Worm (Caenorhabditis elegans) whole organism, L2 larva: Measurements from ENCODE around the gene jmjd-3.1.
A peak's percentile ranks its signal among the peaks of the same experiment; 100 is the strongest.

Experiments used
- C34F6.9 ChIP-seq: fragments of 150-350 bp; optimal IDR thresholded peaks from 2 replicates; lab custom pipeline; 2014; ENCODE audit warnings: missing biosample characterization, missing genetic modification characterization
- F13H6.1 ChIP-seq: sonication (generic microtip); optimal IDR thresholded peaks from 2 replicates; lab custom pipeline; 2016; ENCODE audit warnings: missing genetic modification characterization, missing compliant biosample characterization
- R02D3.7 ChIP-seq: fragments of 150-350 bp; optimal IDR thresholded peaks from 2 replicates; lab custom pipeline; 2014; ENCODE audit warnings: missing biosample characterization, missing genetic modification characterization
- Y55F3AM.14 ChIP-seq: fragments of 200-800 bp; sonication (Bioruptor generic); optimal IDR thresholded peaks from 2 replicates; lab custom pipeline; 2018; ENCODE audit warnings: mild to moderate bottlenecking, missing genetic modification characterization, missing compliant biosample characterization
- ZK546.5 ChIP-seq: sonication (generic microtip); optimal IDR thresholded peaks from 2 replicates; lab custom pipeline; 2017; ENCODE audit warnings: missing biosample characterization, missing genetic modification characterization
- alr-1 ChIP-seq: fragments of 150-350 bp; optimal IDR thresholded peaks from 2 replicates; lab custom pipeline; 2014; ENCODE audit warnings: missing biosample characterization, missing genetic modification characterization
- aly-2 ChIP-seq: fragments of 150-350 bp; optimal IDR thresholded peaks from 2 replicates; lab custom pipeline; 2014; ENCODE audit warnings: missing biosample characterization, missing genetic modification characterization
- ama-1 ChIP-seq: fragments of 150-350 bp; optimal IDR thresholded peaks from 2 replicates; lab custom pipeline; 2018; ENCODE audit warnings: inconsistent platforms
- blmp-1 ChIP-seq: sonication (generic microtip); optimal IDR thresholded peaks from 2 replicates; lab custom pipeline; 2017; ENCODE audit warnings: missing genetic modification characterization, mild to moderate bottlenecking, missing compliant biosample characterization, antibody characterized with exemption, moderate library complexity; ENCODE audit not compliant: insufficient read depth
- ceh-16 ChIP-seq: fragments of 150-350 bp; optimal IDR thresholded peaks from 2 replicates; lab custom pipeline; 2014; ENCODE audit warnings: missing biosample characterization, missing genetic modification characterization
- ceh-82 ChIP-seq: fragments of 150-350 bp; optimal IDR thresholded peaks from 2 replicates; lab custom pipeline; 2014; ENCODE audit warnings: missing biosample characterization, missing genetic modification characterization
- crh-2 ChIP-seq: sonication (generic microtip); optimal IDR thresholded peaks from 2 replicates; lab custom pipeline; 2017; ENCODE audit warnings: missing biosample characterization, missing genetic modification characterization
- dmd-4 ChIP-seq: sonication (generic microtip); optimal IDR thresholded peaks from 2 replicates; lab custom pipeline; 2017; ENCODE audit warnings: missing biosample characterization, missing genetic modification characterization
- egl-27 ChIP-seq: sonication (generic microtip); optimal IDR thresholded peaks from 3 replicates; lab custom pipeline; 2017; ENCODE audit warnings: missing biosample characterization, missing genetic modification reagents, missing genetic modification characterization
- elt-1 ChIP-seq: fragments of 150-350 bp; optimal IDR thresholded peaks from 2 replicates; lab custom pipeline; 2014; ENCODE audit warnings: missing biosample characterization, missing genetic modification characterization
- elt-3 ChIP-seq: sonication (generic microtip); optimal IDR thresholded peaks from 2 replicates; lab custom pipeline; 2017; ENCODE audit warnings: missing biosample characterization, missing genetic modification characterization
- fos-1 ChIP-seq: fragments of 150-350 bp; optimal IDR thresholded peaks from 2 replicates; lab custom pipeline; 2014; ENCODE audit warnings: missing biosample characterization, missing genetic modification characterization
- gmeb-1 ChIP-seq: fragments of 150-350 bp; optimal IDR thresholded peaks from 2 replicates; lab custom pipeline; 2014; ENCODE audit warnings: missing biosample characterization, missing genetic modification characterization
- lin-11 ChIP-seq: fragments of 150-350 bp; sonication (generic microtip); optimal IDR thresholded peaks from 2 replicates; lab custom pipeline; 2014; ENCODE audit warnings: missing biosample characterization, missing genetic modification characterization, inconsistent platforms, mixed read lengths
- lin-13 ChIP-seq: fragments of 150-350 bp; optimal IDR thresholded peaks from 2 replicates; lab custom pipeline; 2014; ENCODE audit warnings: missing biosample characterization, missing genetic modification reagents, missing genetic modification characterization
- lin-39 ChIP-seq: fragments of 150-350 bp; optimal IDR thresholded peaks from 2 replicates; lab custom pipeline; 2014; ENCODE audit warnings: missing biosample characterization, missing genetic modification reagents, missing genetic modification characterization
- lsy-2 ChIP-seq, 2 experiments: fragments of 150-350 bp in 1 of 2; sonication (generic microtip) in 1 of 2; optimal IDR thresholded peaks; 2 replicates each; lab custom pipeline; 2014 to 2017; ENCODE audit warnings: missing biosample characterization in 2 of 2, missing genetic modification characterization in 2 of 2
- mab-5 ChIP-seq: fragments of 150-350 bp; optimal IDR thresholded peaks from 2 replicates; lab custom pipeline; 2014; ENCODE audit warnings: missing biosample characterization, missing genetic modification characterization
- mbf-1 ChIP-seq: sonication (generic microtip); optimal IDR thresholded peaks from 2 replicates; lab custom pipeline; 2017; ENCODE audit warnings: missing biosample characterization, missing genetic modification characterization
- mdl-1 ChIP-seq, 2 experiments: fragments of 150-350 bp in 1 of 2; sonication (generic microtip) in 1 of 2; optimal IDR thresholded peaks; 2 replicates each; lab custom pipeline; 2017; ENCODE audit warnings: missing biosample characterization in 2 of 2, missing genetic modification characterization in 2 of 2
- nhr-10 ChIP-seq: sonication (generic microtip); optimal IDR thresholded peaks from 2 replicates; lab custom pipeline; 2017; ENCODE audit warnings: missing biosample characterization, missing genetic modification characterization
- nhr-11 ChIP-seq: fragments of 150-350 bp; optimal IDR thresholded peaks from 2 replicates; lab custom pipeline; 2014; ENCODE audit warnings: missing biosample characterization, missing genetic modification characterization
- nhr-12 ChIP-seq: fragments of 150-350 bp; optimal IDR thresholded peaks from 2 replicates; lab custom pipeline; 2014; ENCODE audit warnings: missing biosample characterization, missing genetic modification characterization
- nhr-129 ChIP-seq: fragments of 150-350 bp; optimal IDR thresholded peaks from 2 replicates; lab custom pipeline; 2014; ENCODE audit warnings: missing biosample characterization, missing genetic modification characterization
- nhr-21 ChIP-seq: fragments of 150-350 bp; optimal IDR thresholded peaks from 2 replicates; lab custom pipeline; 2014; ENCODE audit warnings: missing biosample characterization, missing genetic modification characterization
- nhr-23 ChIP-seq: fragments of 150-350 bp; optimal IDR thresholded peaks from 2 replicates; lab custom pipeline; 2014; ENCODE audit warnings: missing biosample characterization, missing genetic modification reagents, missing genetic modification characterization
- nhr-237 ChIP-seq: fragments of 150-350 bp; optimal IDR thresholded peaks from 2 replicates; lab custom pipeline; 2014; ENCODE audit warnings: missing biosample characterization, missing genetic modification characterization
- nhr-25 ChIP-seq: fragments of 150-350 bp; sonication (generic microtip); optimal IDR thresholded peaks from 3 replicates; lab custom pipeline; 2014; ENCODE audit warnings: missing biosample characterization, missing genetic modification characterization
- nhr-6 ChIP-seq: fragments of 150-350 bp; optimal IDR thresholded peaks from 2 replicates; lab custom pipeline; 2014; ENCODE audit warnings: missing biosample characterization, missing genetic modification characterization
- nhr-77 ChIP-seq: fragments of 150-350 bp; optimal IDR thresholded peaks from 2 replicates; lab custom pipeline; 2014; ENCODE audit warnings: missing biosample characterization, missing genetic modification characterization
- peb-1 ChIP-seq: fragments of 150-350 bp; optimal IDR thresholded peaks from 2 replicates; lab custom pipeline; 2014; ENCODE audit warnings: missing biosample characterization, missing genetic modification characterization
- sem-4 ChIP-seq: fragments of 150-350 bp; optimal IDR thresholded peaks from 2 replicates; lab custom pipeline; 2014; ENCODE audit warnings: missing biosample characterization, missing genetic modification reagents, missing genetic modification characterization
- skn-1 ChIP-seq: sonication (generic microtip); optimal IDR thresholded peaks from 2 replicates; lab custom pipeline; 2017; ENCODE audit warnings: missing biosample characterization, missing genetic modification characterization
- sma-3 ChIP-seq: sonication (generic microtip); optimal IDR thresholded peaks from 2 replicates; lab custom pipeline; 2016; ENCODE audit warnings: missing genetic modification reagents, missing genetic modification characterization, missing compliant biosample characterization
- sma-9 ChIP-seq, 2 experiments: fragments of 150-350 bp in 1 of 2; sonication (generic microtip) in 1 of 2; optimal IDR thresholded peaks; 2 replicates each; lab custom pipeline; 2014 to 2016; ENCODE audit warnings: missing genetic modification characterization in 2 of 2, mild to moderate bottlenecking in 1 of 2, missing biosample characterization in 1 of 2, missing compliant biosample characterization in 1 of 2, missing genetic modification reagents in 1 of 2, moderate library complexity in 1 of 2
- snpc-4 ChIP-seq: fragments of 150-350 bp; optimal IDR thresholded peaks from 2 replicates; lab custom pipeline; 2014; ENCODE audit warnings: missing biosample characterization, missing genetic modification characterization
- unc-39 ChIP-seq: fragments of 150-350 bp; optimal IDR thresholded peaks from 2 replicates; lab custom pipeline; 2014; ENCODE audit warnings: missing biosample characterization, missing genetic modification characterization
- unc-55 ChIP-seq: fragments of 150-350 bp; sonication (generic microtip); optimal IDR thresholded peaks from 3 replicates; lab custom pipeline; 2014; ENCODE audit warnings: missing biosample characterization, missing genetic modification reagents, missing genetic modification characterization
- unc-62 ChIP-seq: fragments of 150-350 bp; optimal IDR thresholded peaks from 2 replicates; lab custom pipeline; 2014; ENCODE audit warnings: missing biosample characterization, missing genetic modification reagents, missing genetic modification characterization
- zag-1 ChIP-seq: fragments of 150-350 bp; optimal IDR thresholded peaks from 2 replicates; lab custom pipeline; 2014; ENCODE audit warnings: missing biosample characterization, missing genetic modification characterization
- ztf-1 ChIP-seq: fragments of 200-800 bp; sonication (Bioruptor generic); conservative IDR thresholded peaks from 2 replicates; pipeline ENCODE4 v1.3.6; 2022; ENCODE audit warnings: missing genetic modification characterization, missing compliant biosample characterization
- ztf-11 ChIP-seq: sonication (generic microtip); optimal IDR thresholded peaks from 2 replicates; lab custom pipeline; 2017; ENCODE audit warnings: missing biosample characterization, missing genetic modification characterization
- ztf-4 ChIP-seq: fragments of 150-350 bp; optimal IDR thresholded peaks from 2 replicates; lab custom pipeline; 2014; ENCODE audit warnings: missing biosample characterization, missing genetic modification characterization

Gene jmjd-3.1

DNA sequence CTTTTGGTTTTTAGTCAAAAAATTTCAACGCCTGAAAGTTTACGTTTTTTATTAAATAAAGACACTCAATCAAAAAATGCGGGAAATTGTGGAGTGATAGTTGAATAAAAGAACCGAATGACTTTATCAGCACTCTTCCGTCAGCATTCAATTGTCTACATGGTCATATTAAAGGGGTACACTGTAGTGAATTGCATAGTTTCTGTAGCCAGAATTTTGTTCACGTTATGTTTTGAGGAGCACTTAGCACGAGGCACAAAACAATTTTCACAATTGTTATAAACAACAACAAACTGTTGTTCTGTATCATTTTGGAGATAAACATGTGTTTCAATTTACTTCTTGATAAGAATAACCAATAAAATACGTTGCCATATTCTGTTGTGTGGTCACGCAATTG, 21.8 kb upstream of the jmjd-3.1 start, which contains the start of gene D2021.4:
Gene D2021.4 (minus strand): TSS at position 48 of the 400 bp plus-strand sequence.
- no peak for TF ChIP-seq nhr-21
- no peak for TF ChIP-seq ceh-82
- no peak for TF ChIP-seq blmp-1 (tag; lab: Kevin White, UChicago)
- TF ChIP-seq unc-62 (GFP tag; lab: Kevin White, UChicago) = no peak
- TF ChIP-seq nhr-6 (tag; lab: Kevin White, UChicago) = no peak
- no peak for TF ChIP-seq ztf-11
- no peak for TF ChIP-seq unc-39 (tag; lab: Kevin White, UChicago)
- no peak for TF ChIP-seq sem-4 (tag; lab: Kevin White, UChicago)
- peak; percentile 52 for TF ChIP-seq crh-2 (tag; lab: Kevin White, UChicago)
- TF ChIP-seq nhr-12 = no peak
- no peak for TF ChIP-seq lin-11
- no peak for TF ChIP-seq gmeb-1 (tag; lab: Kevin White, UChicago)
- TF ChIP-seq lsy-2 (tag; optimal IDR thresholded peaks at IDR 0.05; lab: Kevin White, UChicago) = no peak
- TF ChIP-seq nhr-11 (tag; lab: Kevin White, UChicago) = no peak
- TF ChIP-seq lin-39 (tag; lab: Kevin White, UChicago) = no peak
- no peak for TF ChIP-seq nhr-129 (tag; lab: Kevin White, UChicago)
- peak; percentile 46 for TF ChIP-seq F13H6.1
- TF ChIP-seq mbf-1 = no peak
- TF ChIP-seq zag-1 (tag; lab: Kevin White, UChicago) = no peak
- no peak for TF ChIP-seq nhr-77 (tag; lab: Kevin White, UChicago)
- TF ChIP-seq sma-9 (GFP tag; optimal IDR thresholded peaks at IDR 0.05; lab: Kevin White, UChicago) = peak; percentile 24
- no peak for TF ChIP-seq sma-9 (tag; optimal IDR thresholded peaks at IDR 0.05; lab: Kevin White, UChicago)
- no peak for TF ChIP-seq ztf-1
- no peak for TF ChIP-seq ZK546.5 (tag; lab: Kevin White, UChicago)
- TF ChIP-seq aly-2 (tag; lab: Kevin White, UChicago) = no peak
- TF ChIP-seq fos-1 = peak; percentile 34
- TF ChIP-seq unc-55 (GFP tag; lab: Kevin White, UChicago) = no peak

ce11 chrX:8550099-8550498, 20.7 kb upstream of the jmjd-3.1 start:
- TF ChIP-seq ztf-1 = no peak
- no peak for TF ChIP-seq nhr-23 (tag; lab: Kevin White, UChicago)
- TF ChIP-seq elt-1 (tag; lab: Kevin White, UChicago) = no peak
- no peak for TF ChIP-seq R02D3.7 (tag; lab: Kevin White, UChicago)
- TF ChIP-seq peb-1 (tag; lab: Kevin White, UChicago) = no peak
- peak; percentile 66 for TF ChIP-seq fos-1
- TF ChIP-seq C34F6.9 (tag; lab: Kevin White, UChicago) = peak; percentile 68
- peak; percentile 94 for TF ChIP-seq blmp-1 (tag; lab: Kevin White, UChicago)
- no peak for TF ChIP-seq unc-39 (tag; lab: Kevin White, UChicago)
- peak; percentile 40 for TF ChIP-seq egl-27 (tag; lab: Kevin White, UChicago)
- TF ChIP-seq ama-1 (lab: Kevin White, UChicago) = no peak
- no peak for TF ChIP-seq nhr-12
- TF ChIP-seq nhr-77 (tag; lab: Kevin White, UChicago) = no peak
- TF ChIP-seq nhr-11 (tag; lab: Kevin White, UChicago) = no peak
- peak; percentile 95 for TF ChIP-seq nhr-25 (tag; lab: Kevin White, UChicago)
- TF ChIP-seq ztf-11 = no peak
- no peak for TF ChIP-seq mbf-1
- peak; percentile 66 for TF ChIP-seq nhr-21
- TF ChIP-seq nhr-6 (tag; lab: Kevin White, UChicago) = peak; percentile 73
- TF ChIP-seq Y55F3AM.14 = no peak
- TF ChIP-seq lsy-2 (tag; optimal IDR thresholded peaks at IDR 0.05; lab: Kevin White, UChicago) = peak in 1 of 2 experiments; percentile 40
- TF ChIP-seq snpc-4 (tag; lab: Kevin White, UChicago) = no peak
- TF ChIP-seq sem-4 (tag; lab: Kevin White, UChicago) = peak; percentile 41
- peak; percentile 82 for TF ChIP-seq sma-9 (GFP tag; optimal IDR thresholded peaks at IDR 0.05; lab: Kevin White, UChicago)
- no peak for TF ChIP-seq sma-9 (tag; optimal IDR thresholded peaks at IDR 0.05; lab: Kevin White, UChicago)
- TF ChIP-seq lin-13 (GFP tag; lab: Kevin White, UChicago) = peak; percentile 41
- TF ChIP-seq unc-62 (GFP tag; lab: Kevin White, UChicago) = no peak
- TF ChIP-seq ceh-16 = peak; percentile 77
- TF ChIP-seq nhr-10 = no peak
- no peak for TF ChIP-seq mab-5 (tag; lab: Kevin White, UChicago)
- no peak for TF ChIP-seq skn-1 (tag; lab: Kevin White, UChicago)
- TF ChIP-seq ZK546.5 (tag; lab: Kevin White, UChicago) = no peak
- peak; percentile 70 for TF ChIP-seq sma-3
- TF ChIP-seq alr-1 = no peak
- no peak for TF ChIP-seq lin-39 (tag; lab: Kevin White, UChicago)
- TF ChIP-seq F13H6.1 = peak; percentile 64
- TF ChIP-seq zag-1 (tag; lab: Kevin White, UChicago) = no peak
- no peak for TF ChIP-seq ceh-82
- no peak for TF ChIP-seq aly-2 (tag; lab: Kevin White, UChicago)
- peak; percentile 49 to 88 for TF ChIP-seq mdl-1 (tag; optimal IDR thresholded peaks at IDR 0.05; lab: Kevin White, UChicago)
- TF ChIP-seq nhr-129 (tag; lab: Kevin White, UChicago) = peak; percentile 72
- no peak for TF ChIP-seq unc-55 (GFP tag; lab: Kevin White, UChicago)
- no peak for TF ChIP-seq ztf-4 (tag; lab: Kevin White, UChicago)
- TF ChIP-seq crh-2 (tag; lab: Kevin White, UChicago) = peak; percentile 80
- no peak for TF ChIP-seq dmd-4 (tag; lab: Kevin White, UChicago)
- no peak for TF ChIP-seq lin-11
- no peak for TF ChIP-seq elt-3 (tag; lab: Kevin White, UChicago)
- TF ChIP-seq nhr-237 (tag; lab: Kevin White, UChicago) = no peak
- peak; percentile 47 for TF ChIP-seq gmeb-1 (tag; lab: Kevin White, UChicago)
